Worm (Caenorhabditis elegans): ENCODE measurements around the gene Y62E10A.20.

Y62E10A.20 gene

DNA sequence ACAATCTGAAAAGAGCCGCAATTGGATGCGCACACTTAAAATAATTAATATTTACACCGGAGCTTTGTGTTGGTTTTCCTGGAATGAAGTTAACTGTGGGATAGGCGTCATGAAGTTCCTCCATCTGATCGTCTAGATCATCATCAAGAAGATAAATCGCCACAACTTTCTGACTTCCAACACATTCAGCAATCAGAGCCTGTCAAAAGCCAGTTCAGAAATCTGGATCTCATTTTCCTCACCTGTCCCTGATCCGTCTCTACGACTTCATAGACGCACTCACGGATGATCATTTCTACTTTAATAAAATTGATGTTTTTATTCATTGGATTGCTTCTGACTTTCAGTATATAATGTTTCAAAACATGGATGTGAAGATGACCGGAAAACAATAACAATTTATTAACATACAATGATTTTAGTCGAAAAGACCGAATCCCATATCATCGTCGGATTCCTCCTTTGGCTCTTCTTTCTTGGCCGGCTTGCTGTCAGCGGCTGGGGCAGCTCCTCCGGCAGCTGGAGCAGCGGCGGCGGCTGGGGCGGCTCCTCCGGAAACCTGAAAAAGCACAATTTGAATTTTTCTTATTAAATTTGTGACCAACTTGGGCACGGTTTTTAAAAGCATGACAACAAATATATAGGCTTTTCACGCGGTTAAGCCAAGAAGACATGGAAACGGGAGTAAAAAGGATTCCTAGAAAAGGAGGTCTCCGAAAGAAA is 16.6 kb downstream of the Y62E10A.20 start, which contains the start of gene agt-1:
Gene agt-1, minus strand, starts transcription at position 293 of the 723 bp plus-strand sequence.
- TF ChIP-seq F37B4.10 (GFP tag; IDR thresholded peaks at IDR 0.05), result no peak
- no peak for TF ChIP-seq nhr-120 (GFP tag; IDR thresholded peaks at IDR 0.05)
- peak; percentile 29 for TF ChIP-seq athp-1 (tag; optimal IDR thresholded peaks at IDR 0.05)
- TF ChIP-seq ztf-25 (GFP tag; IDR thresholded peaks at IDR 0.05), result no peak
- TF ChIP-seq ZK185.1 (tag; optimal IDR thresholded peaks at IDR 0.05; ENCODE audit: poor library complexity, severe bottlenecking), result no peak
- peak; percentile 42 for TF ChIP-seq ceh-79 (tag; optimal IDR thresholded peaks at IDR 0.05)
- TF ChIP-seq tbp1 (GFP tag; optimal IDR thresholded peaks at IDR 0.05), result peak; percentile 29
- TF ChIP-seq die-1 (tag; optimal IDR thresholded peaks at IDR 0.05), result no peak
- TF ChIP-seq ztf-6 (GFP tag; IDR thresholded peaks at IDR 0.05), result no peak
- TF ChIP-seq ceh-58 (GFP tag; IDR thresholded peaks at IDR 0.05), result 0 out of 2 replicates have a peak, but pooled peaks have one; percentile 27
- TF ChIP-seq xnd-1 (tag; optimal IDR thresholded peaks at IDR 0.05), result peak; percentile 31
- TF ChIP-seq hlh-12 (tag; optimal IDR thresholded peaks at IDR 0.05), result no peak
- no peak for TF ChIP-seq hmg-1.2 (GFP tag; IDR thresholded peaks at IDR 0.05)
- TF ChIP-seq hrde-1 (tag; optimal IDR thresholded peaks at IDR 0.05; ENCODE audit: borderline replicate concordance), result peak; percentile 33
- no peak for TF ChIP-seq F10E7.11 (tag; optimal IDR thresholded peaks at IDR 0.05)
- peak; percentile 89 for TF ChIP-seq attf-6 (GFP tag; IDR thresholded peaks at IDR 0.05)
- no peak for TF ChIP-seq madf-10 (tag; optimal IDR thresholded peaks at IDR 0.05)
- no peak for TF ChIP-seq ceh-27 (GFP tag; optimal IDR thresholded peaks at IDR 0.05)
- no peak for TF ChIP-seq rpc-1 (optimal IDR thresholded peaks at IDR 0.05)
- no peak for TF ChIP-seq rpc-1 (tag; optimal IDR thresholded peaks at IDR 0.05)
- peak; percentile 84 for TF ChIP-seq zfh-2 (GFP tag; conservative IDR thresholded peaks at IDR 0.05)
- peak; percentile 60 for TF ChIP-seq pbrm-1 (GFP tag; IDR thresholded peaks at IDR 0.05)
- peak; percentile 31 for TF ChIP-seq chd-7 (tag; optimal IDR thresholded peaks at IDR 0.05)
- TF ChIP-seq cebp-2 (GFP tag; IDR thresholded peaks at IDR 0.05), result peak; percentile 89
- no peak for TF ChIP-seq snpc-4 (GFP tag; optimal IDR thresholded peaks at IDR 0.05)
- TF ChIP-seq snpc-4 (tag; optimal IDR thresholded peaks at IDR 0.05), result peak in 2 of 4 experiments; percentile 40 to 71
- TF ChIP-seq nhr-179 (tag; optimal IDR thresholded peaks at IDR 0.05), result no peak
- peak; percentile 62 for TF ChIP-seq tlf-1 (GFP tag; optimal IDR thresholded peaks at IDR 0.05)
- TF ChIP-seq ztf-3 (GFP tag; optimal IDR thresholded peaks at IDR 0.05), result no peak
- no peak for TF ChIP-seq let-607 (tag; optimal IDR thresholded peaks at IDR 0.05)
- TF ChIP-seq lsl-1 (GFP tag; optimal IDR thresholded peaks at IDR 0.05), result peak; percentile 5
- no peak for TF ChIP-seq F52B5.7 (tag; optimal IDR thresholded peaks at IDR 0.05)
- TF ChIP-seq ekl-4 (GFP tag; IDR thresholded peaks at IDR 0.05), result peak; percentile 87
- peak; percentile 41 for TF ChIP-seq T26A5.8 (tag; optimal IDR thresholded peaks at IDR 0.05)
- TF ChIP-seq F55B11.4 (tag; optimal IDR thresholded peaks at IDR 0.05; ENCODE audit: borderline replicate concordance, insufficient read depth), result no peak
- TF ChIP-seq dpl-1 (GFP tag; optimal IDR thresholded peaks at IDR 0.05), result no peak
- TF ChIP-seq hsf-1 (GFP tag; IDR thresholded peaks at IDR 0.05), result peak; percentile 56
- TF ChIP-seq C17E4.6 (GFP tag; IDR thresholded peaks at IDR 0.05), result no peak
- no peak for TF ChIP-seq lir-1 (GFP tag; conservative IDR thresholded peaks at IDR 0.05)
- peak; percentile 68 for TF ChIP-seq B0336.3 (GFP tag; IDR thresholded peaks at IDR 0.05)
- TF ChIP-seq egl-44 (GFP tag; IDR thresholded peaks at IDR 0.05), result 0 out of 2 replicates have a peak, but pooled peaks have one; percentile 17
- TF ChIP-seq rcor-1 (GFP tag; IDR thresholded peaks at IDR 0.05), result peak; percentile 64
- 0 out of 2 replicates have a peak, but pooled peaks have one; percentile 74 for TF ChIP-seq Y53G8AR.9 (GFP tag; conservative IDR thresholded peaks at IDR 0.05)
- TF ChIP-seq egrh-3 (GFP tag; IDR thresholded peaks at IDR 0.05), result peak; percentile 92
- no peak for TF ChIP-seq B0035.1 (tag; optimal IDR thresholded peaks at IDR 0.05)
- TF ChIP-seq ccch-3 (GFP tag; optimal IDR thresholded peaks at IDR 0.05), result no peak
- no peak for TF ChIP-seq atf-7 (tag; optimal IDR thresholded peaks at IDR 0.05)
- TF ChIP-seq repo-1 (tag; optimal IDR thresholded peaks at IDR 0.05), result peak; percentile 43
- TF ChIP-seq T07F8.4 (tag; optimal IDR thresholded peaks at IDR 0.05), result no peak

All from whole organism, young adult.